Worm (Caenorhabditis elegans): Measurements from ENCODE around the gene srv-34.
"Not testable (repeated sequence)": the region's sequence is repeated elsewhere in the genome, so short reads cannot be mapped to it uniquely, and the experiment has no call there.

srv-34 gene

ce11 chrV:16374676-16375075, at the start of gene srv-34:
Gene srv-34 (minus strand): TSS chrV:16374776.
- TF ChIP-seq unc-62 (GFP tag; optimal IDR thresholded peaks at IDR 0.05): no peak

- TF ChIP-seq unc-62 (GFP tag; optimal IDR thresholded peaks at IDR 0.05): no peak
Measured at ce11 chrV:16420696-16421095, 46.1 kb upstream of the srv-34 start, which contains the start of gene srw-48. Gene srw-48 (plus strand): TSS chrV:16420996.

- TF ChIP-seq unc-62 (GFP tag; optimal IDR thresholded peaks at IDR 0.05): no peak
Measured at ce11 chrV:16419769-16420168, 45.2 kb upstream of the srv-34 start, which contains the start of gene F26D2.16. Gene F26D2.16 (minus strand): TSS chrV:16419869.

ce11 chrV:16417014-16417413, 42.4 kb upstream of the srv-34 start, which contains the start of gene str-55:
Gene str-55 (minus strand): TSS chrV:16417114.
- TF ChIP-seq unc-62 (GFP tag; optimal IDR thresholded peaks at IDR 0.05): no peak

- TF ChIP-seq unc-62 (GFP tag; optimal IDR thresholded peaks at IDR 0.05): no peak
Measured at ce11 chrV:16410521-16410920, 35.9 kb upstream of the srv-34 start, which contains the start of gene srh-145. Gene srh-145 (plus strand): TSS chrV:16410713.

- TF ChIP-seq unc-62 (GFP tag; optimal IDR thresholded peaks at IDR 0.05): no peak
Measured at ce11 chrV:16407663-16408062, 33.1 kb upstream of the srv-34 start, which contains the start of gene F26D2.3. Gene F26D2.3 (plus strand): TSS chrV:16407963.

ce11 chrV:16406357-16406756, 31.8 kb upstream of the srv-34 start:
- no peak for TF ChIP-seq unc-62 (GFP tag; optimal IDR thresholded peaks at IDR 0.05)

- TF ChIP-seq unc-62 (GFP tag; optimal IDR thresholded peaks at IDR 0.05): no peak
Measured at ce11 chrV:16405366-16405765, 30.8 kb upstream of the srv-34 start.

- TF ChIP-seq unc-62 (GFP tag; optimal IDR thresholded peaks at IDR 0.05): no peak
Measured at ce11 chrV:16403974-16404373, 29.4 kb upstream of the srv-34 start, which contains the start of gene syp-1. Gene syp-1 (plus strand): TSS chrV:16404274.

- no peak for TF ChIP-seq unc-62 (GFP tag; optimal IDR thresholded peaks at IDR 0.05)
Measured at ce11 chrV:16401519-16401918, 26.9 kb upstream of the srv-34 start, which contains the start of gene F13A7.14. Gene F13A7.14 (plus strand): TSS chrV:16401891.

ce11 chrV:16399388-16399787, 24.8 kb upstream of the srv-34 start, which contains the start of gene sre-36:
Gene sre-36 (plus strand): TSS chrV:16399688.
- no peak for TF ChIP-seq unc-62 (GFP tag; optimal IDR thresholded peaks at IDR 0.05)

- no peak for TF ChIP-seq unc-62 (GFP tag; optimal IDR thresholded peaks at IDR 0.05)
Measured at ce11 chrV:16395739-16396138, 21.2 kb upstream of the srv-34 start, which contains the start of gene F13A7.12. Gene F13A7.12 (plus strand): TSS chrV:16396039.

ce11 chrV:16395131-16395530, 20.6 kb upstream of the srv-34 start, which contains the start of gene F13A7.11:
Gene F13A7.11 (minus strand): TSS chrV:16395304.
- no peak for TF ChIP-seq unc-62 (GFP tag; optimal IDR thresholded peaks at IDR 0.05)

- TF ChIP-seq unc-62 (GFP tag; optimal IDR thresholded peaks at IDR 0.05): no peak
Measured at ce11 chrV:16393728-16394127, 19.2 kb upstream of the srv-34 start, which contains the start of gene srd-63. Gene srd-63 (minus strand): TSS chrV:16393828.

ce11 chrV:16390655-16391054, 16.1 kb upstream of the srv-34 start, which contains the start of gene gst-44:
Gene gst-44 (plus strand): TSS chrV:16390891.
- TF ChIP-seq unc-62 (GFP tag; optimal IDR thresholded peaks at IDR 0.05): no peak

ce11 chrV:16388268-16388667, 13.7 kb upstream of the srv-34 start, which contains the start of gene sri-65:
Gene sri-65 (minus strand): TSS chrV:16388368.
- TF ChIP-seq unc-62 (GFP tag; optimal IDR thresholded peaks at IDR 0.05): no peak

ce11 chrV:16383729-16384128, 9.2 kb upstream of the srv-34 start, which contains the start of gene F13A7.7:
Gene F13A7.7 (minus strand): TSS chrV:16383829.
- TF ChIP-seq unc-62 (GFP tag; optimal IDR thresholded peaks at IDR 0.05): not testable (repeated sequence)

All from whole organism, dauer.